Worm (Caenorhabditis elegans): ENCODE measurements around the gene F59B2.15.

F59B2.15 gene

DNA sequence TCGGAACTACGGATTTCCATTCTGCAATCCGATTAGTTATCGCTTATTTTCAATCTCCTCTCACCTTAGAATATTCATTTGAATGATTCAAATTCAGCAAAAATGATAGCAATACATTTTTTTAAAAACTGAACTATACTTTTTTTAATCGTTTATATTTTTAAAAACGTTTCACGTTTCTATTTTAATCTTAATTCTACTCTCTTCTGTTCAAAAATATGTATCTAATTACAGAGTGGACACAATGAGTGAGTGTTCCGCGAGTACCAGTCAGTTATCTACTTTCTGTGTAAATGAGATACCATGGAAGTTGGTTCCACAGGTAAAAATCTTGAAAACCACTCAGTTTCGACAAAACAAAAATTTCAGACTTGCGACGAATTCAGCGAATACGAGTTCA, at the start of gene F59B2.15, which contains the start of gene zif-1:
TSS of gene F59B2.15 (minus strand) at position 101 of the 400 bp plus-strand sequence.
TSS of gene zif-1 (plus strand) at position 235 of the 400 bp plus-strand sequence.
- no peak for TF ChIP-seq ceh-13 (GFP tag; optimal IDR thresholded peaks at IDR 0.05)
- no peak for TF ChIP-seq tra-4 (tag; optimal IDR thresholded peaks at IDR 0.05)
- no peak for TF ChIP-seq aly-1 (tag; optimal IDR thresholded peaks at IDR 0.05)
- TF ChIP-seq hmbx-1 (tag; optimal IDR thresholded peaks at IDR 0.05) = no peak
- no peak for TF ChIP-seq hnd-1 (tag; optimal IDR thresholded peaks at IDR 0.05)
- TF ChIP-seq tbx-11 (GFP tag; IDR thresholded peaks at IDR 0.05) = no peak
- TF ChIP-seq ama-1 (optimal IDR thresholded peaks at IDR 0.05) = no peak
- no peak for TF ChIP-seq ceh-36 (tag; optimal IDR thresholded peaks at IDR 0.05)
- no peak for TF ChIP-seq hmg-4 (GFP tag; optimal IDR thresholded peaks at IDR 0.05)

DNA sequence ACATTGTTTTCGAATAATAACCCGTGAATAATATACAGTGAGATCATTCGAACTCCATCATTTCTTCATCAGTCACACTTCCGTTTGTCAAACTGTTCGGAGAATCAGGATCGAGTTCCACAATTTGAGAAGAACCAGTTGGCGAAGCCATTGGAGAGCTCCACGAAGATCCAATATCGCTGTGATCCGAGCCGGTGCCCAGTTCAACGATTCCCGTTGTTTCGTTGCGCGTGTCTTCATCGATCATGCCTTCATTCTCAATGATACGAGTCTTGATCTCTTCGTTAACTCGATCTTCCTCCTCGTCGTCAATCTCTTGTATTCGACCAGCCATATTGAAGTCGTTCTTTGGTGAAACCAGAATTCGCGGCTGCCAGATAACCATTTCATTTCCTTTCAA, 49.3 kb upstream of the F59B2.15 start:
- TF ChIP-seq hmbx-1 (tag; optimal IDR thresholded peaks at IDR 0.05) (no peak), scrt-1 (GFP tag; IDR thresholded peaks at IDR 0.05) (no peak), ceh-13 (GFP tag; optimal IDR thresholded peaks at IDR 0.05) (no peak), tra-4 (tag; optimal IDR thresholded peaks at IDR 0.05) (no peak), tbx-11 (GFP tag; IDR thresholded peaks at IDR 0.05) (no peak), F13C5.2 (tag; optimal IDR thresholded peaks at IDR 0.05) (no peak), sea-1 (GFP tag; conservative IDR thresholded peaks at IDR 0.05) (no peak), ama-1 (optimal IDR thresholded peaks at IDR 0.05) (no peak), ets-7 (tag; optimal IDR thresholded peaks at IDR 0.05) (no peak), hmg-4 (GFP tag; optimal IDR thresholded peaks at IDR 0.05) (no peak), hnd-1 (tag; optimal IDR thresholded peaks at IDR 0.05) (no peak), tbx-37 (GFP tag; conservative IDR thresholded peaks at IDR 0.05) (no peak), flt-1 (GFP tag; IDR thresholded peaks at IDR 0.05) (no peak)

DNA sequence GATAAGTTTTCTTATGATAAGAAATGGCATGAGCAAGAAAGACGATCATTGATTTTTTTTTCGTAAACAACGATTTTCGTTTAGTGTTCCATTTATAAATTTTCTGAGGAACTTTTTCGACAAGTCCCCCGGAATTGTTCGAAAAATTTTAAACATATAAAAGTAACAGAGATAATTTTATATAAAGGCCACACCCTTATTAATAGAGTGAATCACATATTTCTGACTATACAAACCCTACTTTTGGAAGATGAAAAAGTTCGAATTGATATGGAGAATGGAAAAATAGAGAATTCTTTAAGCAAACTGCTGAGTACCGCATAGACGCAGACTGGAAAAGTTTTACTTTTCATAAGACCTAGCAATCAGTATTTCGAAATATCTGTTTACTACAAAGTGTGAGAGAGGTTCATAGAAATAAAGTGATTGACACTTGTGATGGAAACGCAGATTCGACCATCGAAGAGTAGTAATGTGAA, 48.7 kb upstream of the F59B2.15 start:
- TF ChIP-seq flt-1 (GFP tag; IDR thresholded peaks at IDR 0.05) (no peak), B0310.2 (tag; optimal IDR thresholded peaks at IDR 0.05) (no peak), tra-4 (tag; optimal IDR thresholded peaks at IDR 0.05) (no peak), hmbx-1 (tag; optimal IDR thresholded peaks at IDR 0.05) (no peak), tbx-11 (GFP tag; IDR thresholded peaks at IDR 0.05) (no peak), ceh-36 (tag; optimal IDR thresholded peaks at IDR 0.05) (peak; percentile 3), hnd-1 (tag; optimal IDR thresholded peaks at IDR 0.05) (peak; percentile 61), aly-1 (tag; optimal IDR thresholded peaks at IDR 0.05) (no peak), hmg-4 (GFP tag; optimal IDR thresholded peaks at IDR 0.05) (no peak), ama-1 (optimal IDR thresholded peaks at IDR 0.05) (no peak), ceh-13 (GFP tag; optimal IDR thresholded peaks at IDR 0.05) (no peak), sea-1 (GFP tag; conservative IDR thresholded peaks at IDR 0.05) (peak; percentile 47; the same call in 1 of the 2 replicates), ets-7 (tag; optimal IDR thresholded peaks at IDR 0.05) (no peak), F13C5.2 (tag; optimal IDR thresholded peaks at IDR 0.05) (no peak), pes-1 (GFP tag; IDR thresholded peaks at IDR 0.05) (no peak), tbx-37 (GFP tag; conservative IDR thresholded peaks at IDR 0.05) (no peak), scrt-1 (GFP tag; IDR thresholded peaks at IDR 0.05) (no peak)

DNA sequence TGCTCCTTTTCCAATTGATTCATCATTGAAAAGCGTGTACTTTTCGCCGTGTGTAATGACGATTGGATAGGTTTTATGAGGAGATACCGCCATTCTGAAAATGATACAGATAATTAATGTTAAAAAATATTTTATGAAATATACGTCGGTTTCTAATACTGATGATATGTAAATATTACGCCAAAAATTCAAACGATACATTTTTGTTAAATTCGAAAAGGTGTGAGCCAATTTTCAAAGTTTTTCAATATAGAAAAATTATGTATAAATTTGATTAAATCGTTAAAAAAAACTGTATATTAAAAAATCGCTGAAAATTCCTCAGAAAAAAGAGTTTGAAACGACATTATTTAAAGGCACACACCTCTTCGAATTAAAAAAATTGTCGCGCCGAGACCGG, 48.2 kb upstream of the F59B2.15 start, which contains the start of gene ikke-1:
TSS of gene ikke-1 (minus strand) at position 101 of the 400 bp plus-strand sequence.
- TF ChIP-seq ama-1 (optimal IDR thresholded peaks at IDR 0.05) = no peak
- TF ChIP-seq B0310.2 (tag; optimal IDR thresholded peaks at IDR 0.05) = no peak
- no peak for TF ChIP-seq scrt-1 (GFP tag; IDR thresholded peaks at IDR 0.05)
- no peak for TF ChIP-seq hmbx-1 (tag; optimal IDR thresholded peaks at IDR 0.05)

DNA sequence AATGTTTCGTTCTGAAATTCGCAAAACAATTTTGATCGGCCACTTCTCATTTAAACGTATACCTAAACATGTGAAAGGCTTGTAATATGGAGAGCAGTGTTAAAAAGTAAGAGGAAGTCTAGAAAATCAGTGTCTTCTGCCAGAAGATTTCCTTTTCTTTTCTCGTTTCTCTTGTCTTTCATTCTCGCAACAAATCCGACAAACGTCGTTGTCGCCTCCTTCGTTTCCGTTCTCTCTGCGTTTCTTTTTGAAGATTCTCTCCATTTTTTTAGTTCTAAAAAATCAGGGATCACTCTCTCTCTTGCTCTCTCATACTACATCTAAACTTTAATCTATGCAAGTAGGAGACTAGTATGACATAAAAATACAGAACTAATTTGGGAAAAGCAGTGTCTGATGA, 44.8 kb upstream of the F59B2.15 start:
- TF ChIP-seq F13C5.2 (tag; optimal IDR thresholded peaks at IDR 0.05) (no peak), hnd-1 (tag; optimal IDR thresholded peaks at IDR 0.05) (no peak), scrt-1 (GFP tag; IDR thresholded peaks at IDR 0.05) (no peak), pes-1 (GFP tag; IDR thresholded peaks at IDR 0.05) (no peak)

DNA sequence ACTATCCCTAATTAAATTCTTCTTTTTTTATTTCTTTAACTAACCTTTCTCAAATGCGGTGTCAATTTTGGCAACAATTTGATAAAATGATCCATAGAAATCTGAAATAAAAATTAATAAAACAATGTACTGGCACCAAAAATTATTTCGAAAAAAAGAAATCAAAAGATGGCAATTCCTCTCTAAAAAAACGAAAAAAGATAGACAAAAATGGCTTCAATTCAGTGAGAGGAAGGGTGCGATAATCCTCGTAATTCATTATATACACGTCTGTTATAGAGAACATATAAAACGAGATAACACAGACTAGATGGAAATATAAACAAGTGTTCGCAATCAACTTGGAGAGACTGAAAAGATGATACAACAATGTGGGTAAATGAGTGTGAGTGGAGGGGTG, 43.4 kb upstream of the F59B2.15 start, which contains the start of gene R107.2:
TSS of gene R107.2 (minus strand) at position 101 of the 400 bp plus-strand sequence.
- TF ChIP-seq aly-1 (tag; optimal IDR thresholded peaks at IDR 0.05) (no peak), tra-4 (tag; optimal IDR thresholded peaks at IDR 0.05) (no peak), tbx-11 (GFP tag; IDR thresholded peaks at IDR 0.05) (no peak)

DNA sequence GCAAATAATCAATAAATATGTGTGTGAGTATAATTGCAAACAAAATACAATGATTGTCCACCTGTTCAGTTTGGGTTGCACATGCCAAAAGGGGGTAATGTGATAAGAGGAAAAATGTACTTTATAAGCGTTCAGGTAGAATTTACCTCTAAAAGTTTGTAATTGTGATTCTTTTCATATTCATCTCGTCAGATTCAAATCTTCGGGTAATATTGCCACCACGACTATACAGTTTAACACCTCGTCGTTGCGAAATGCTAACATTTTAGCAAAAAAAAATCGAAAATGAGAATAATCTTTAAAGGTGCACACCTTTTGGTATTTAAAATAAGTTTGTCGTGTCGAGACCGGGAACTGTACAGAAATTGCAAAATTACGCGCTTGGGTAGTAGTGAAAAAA, 40.8 kb upstream of the F59B2.15 start, which contains the start of gene nac-2:
TSS of gene nac-2 (minus strand) at position 101 of the 400 bp plus-strand sequence.
- TF ChIP-seq hnd-1 (tag; optimal IDR thresholded peaks at IDR 0.05) (no peak), ceh-36 (tag; optimal IDR thresholded peaks at IDR 0.05) (no peak), tbx-11 (GFP tag; IDR thresholded peaks at IDR 0.05) (no peak), tbx-37 (GFP tag; conservative IDR thresholded peaks at IDR 0.05) (no peak)

DNA sequence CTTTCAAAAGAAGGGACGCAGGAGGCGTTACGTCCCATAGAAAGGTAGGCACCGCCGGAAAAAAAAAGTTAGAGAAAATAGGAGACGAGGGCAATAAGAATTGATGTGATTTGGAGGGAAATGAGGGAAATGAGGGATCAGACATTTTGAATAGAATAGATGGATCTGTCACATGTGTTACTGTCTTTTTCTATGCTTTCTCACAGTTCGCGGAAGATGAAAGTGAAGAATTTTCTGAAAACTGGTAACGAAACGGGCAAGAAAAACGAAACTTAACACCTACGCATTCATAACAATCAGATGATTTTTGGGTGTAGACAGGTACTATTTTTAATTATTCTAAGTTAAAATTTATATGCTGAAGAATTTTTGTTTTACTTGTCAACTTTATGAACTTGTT, 35.2 kb upstream of the F59B2.15 start, which contains the start of gene R107.9:
TSS of gene R107.9 (plus strand) at position 301 of the 400 bp plus-strand sequence.
- no peak for TF ChIP-seq B0310.2 (tag; optimal IDR thresholded peaks at IDR 0.05)
- no peak for TF ChIP-seq ceh-13 (GFP tag; optimal IDR thresholded peaks at IDR 0.05)
- no peak for TF ChIP-seq pes-1 (GFP tag; IDR thresholded peaks at IDR 0.05)
- TF ChIP-seq F13C5.2 (tag; optimal IDR thresholded peaks at IDR 0.05) = no peak
- TF ChIP-seq ama-1 (optimal IDR thresholded peaks at IDR 0.05) = no peak
- TF ChIP-seq tbx-11 (GFP tag; IDR thresholded peaks at IDR 0.05) = no peak
- no peak for TF ChIP-seq hmbx-1 (tag; optimal IDR thresholded peaks at IDR 0.05)
- TF ChIP-seq tbx-37 (GFP tag; conservative IDR thresholded peaks at IDR 0.05) = no peak
- no peak for TF ChIP-seq tra-4 (tag; optimal IDR thresholded peaks at IDR 0.05)
- TF ChIP-seq sea-1 (GFP tag; conservative IDR thresholded peaks at IDR 0.05) = no peak
- no peak for TF ChIP-seq ceh-36 (tag; optimal IDR thresholded peaks at IDR 0.05)
- no peak for TF ChIP-seq hmg-4 (GFP tag; optimal IDR thresholded peaks at IDR 0.05)
- TF ChIP-seq scrt-1 (GFP tag; IDR thresholded peaks at IDR 0.05) = no peak
- no peak for TF ChIP-seq hnd-1 (tag; optimal IDR thresholded peaks at IDR 0.05)
